Fruit fly (Drosophila melanogaster) Kc167 (cell line): ENCODE measurements around the gene CG15293.

Experiments used
- Myc ChIP-seq: fragments of >200 bp; optimal IDR thresholded peaks from 2 replicates; lab custom pipeline; 2017; ENCODE audit warnings: missing external identifiers
- Sin3A ChIP-seq: fragments of >200 bp; optimal IDR thresholded peaks from 2 replicates; lab custom pipeline; 2018; ENCODE audit warnings: missing external identifiers
- h ChIP-seq: fragments of >200 bp; optimal IDR thresholded peaks from 3 replicates; lab custom pipeline; 2018; ENCODE audit warnings: missing external identifiers
- insv ChIP-seq: fragments of >200 bp; optimal IDR thresholded peaks from 3 replicates; lab custom pipeline; 2018; ENCODE audit warnings: missing external identifiers
- psq ChIP-seq: fragments of >200 bp; optimal IDR thresholded peaks from 2 replicates; lab custom pipeline; 2017; ENCODE audit warnings: missing external identifiers

dm6 chr2L:14095683-14096082 lies 13.6 kb downstream of the CG15293 start:
- no peak for TF ChIP-seq h (lab: Kevin White, UChicago)
- no peak for TF ChIP-seq psq (lab: Kevin White, UChicago)
- TF ChIP-seq Sin3A, result no peak
- TF ChIP-seq Myc, result no peak
- no peak for TF ChIP-seq insv (lab: Kevin White, UChicago)
